Fruit fly (Drosophila melanogaster) whole organism, embryonic: ENCODE data around the gene MFS9.

Source experiments
- Aef1 ChIP-seq: fragments of 200-800 bp; sonication (Bioruptor generic); IDR thresholded peaks from 3 replicates; pipeline ENCODE4 v1.3.6; 2022; ENCODE audit warnings: missing biosample characterization, missing genetic modification characterization
- Antp ChIP-seq: fragments of 200-800 bp; sonication (Bioruptor generic); optimal IDR thresholded peaks from 3 replicates; lab custom pipeline; 2016; ENCODE audit warnings: missing biosample characterization, missing genetic modification characterization
- Asciz ChIP-seq: fragments of 200-800 bp; sonication (Bioruptor generic); optimal IDR thresholded peaks from 2 replicates; lab custom pipeline; 2017; ENCODE audit warnings: missing biosample characterization, mild to moderate bottlenecking, missing genetic modification characterization, missing genetic modification reagents
- Awh ChIP-seq: fragments of 200-800 bp; sonication (Bioruptor generic); IDR thresholded peaks from 2 replicates; pipeline ENCODE4, ENCODE4 v1.3.6; 2022; ENCODE audit warnings: missing biosample characterization, missing genetic modification characterization
- Bgb ChIP-seq: fragments of 200-800 bp; sonication (Bioruptor generic); IDR thresholded peaks from 2 replicates; pipeline ENCODE4 v1.3.6; 2022; ENCODE audit warnings: missing biosample characterization, missing genetic modification characterization; ENCODE audit not compliant: partially characterized antibody
- CG10565 ChIP-seq: fragments of 200-800 bp; sonication (Bioruptor generic); optimal IDR thresholded peaks from 3 replicates; lab custom pipeline; 2016; ENCODE audit warnings: missing biosample characterization, mild to moderate bottlenecking, missing genetic modification characterization
- CG11695 ChIP-seq: fragments of 200-800 bp; sonication (Bioruptor generic); IDR thresholded peaks from 3 replicates; pipeline ENCODE4 v1.3.6; 2022; ENCODE audit warnings: missing biosample characterization, missing genetic modification characterization
- CG15073 ChIP-seq: fragments of 200-800 bp; sonication (Bioruptor generic); optimal IDR thresholded peaks from 2 replicates; lab custom pipeline; 2016; ENCODE audit warnings: missing biosample characterization, missing genetic modification characterization
- CG17802 ChIP-seq: fragments of 200-800 bp; sonication (Bioruptor generic); optimal IDR thresholded peaks from 2 replicates; lab custom pipeline; 2018; ENCODE audit warnings: missing biosample characterization, mild to moderate bottlenecking, missing genetic modification characterization, moderate library complexity
- CG17912 ChIP-seq: fragments of 200-800 bp; sonication (Bioruptor generic); optimal IDR thresholded peaks from 2 replicates; lab custom pipeline; 2018; ENCODE audit warnings: missing biosample characterization, mild to moderate bottlenecking, missing genetic modification characterization
- CG31365 ChIP-seq: fragments of 200-800 bp; sonication (Bioruptor generic); optimal IDR thresholded peaks from 2 replicates; lab custom pipeline; 2018; ENCODE audit warnings: missing biosample characterization, mild to moderate bottlenecking, missing genetic modification characterization
- CG32772 ChIP-seq: fragments of 200-800 bp; sonication (Bioruptor generic); IDR thresholded peaks from 2 replicates; pipeline ENCODE4 v1.3.6; 2022; ENCODE audit warnings: missing biosample characterization, missing genetic modification characterization
- CG3847 ChIP-seq: fragments of 200-800 bp; sonication (Bioruptor generic); IDR thresholded peaks from 2 replicates; pipeline ENCODE4 v1.3.6; 2022; ENCODE audit warnings: missing biosample characterization, missing genetic modification characterization
- CG7271 ChIP-seq: fragments of 200-800 bp; sonication (Bioruptor generic); optimal IDR thresholded peaks from 2 replicates; lab custom pipeline; 2018; ENCODE audit warnings: missing biosample characterization, mild to moderate bottlenecking, missing genetic modification characterization, moderate library complexity
- CG7963 ChIP-seq: fragments of 200-800 bp; sonication (Bioruptor generic); IDR thresholded peaks from 3 replicates; pipeline ENCODE4 v1.3.6; 2022; ENCODE audit warnings: missing biosample characterization, missing genetic modification characterization; ENCODE audit not compliant: partially characterized antibody
- Dad ChIP-seq: fragments of 200-800 bp; sonication (Bioruptor generic); optimal IDR thresholded peaks from 3 replicates; lab custom pipeline; 2016; ENCODE audit warnings: missing biosample characterization, missing genetic modification characterization
- Fer2 ChIP-seq: fragments of 200-800 bp; sonication (Bioruptor generic); optimal IDR thresholded peaks from 2 replicates; lab custom pipeline; 2018; ENCODE audit warnings: missing biosample characterization, mild to moderate bottlenecking, missing genetic modification characterization, moderate library complexity
- Fer3 ChIP-seq: fragments of 200-800 bp; sonication (Bioruptor generic); optimal IDR thresholded peaks from 2 replicates; lab custom pipeline; 2018; ENCODE audit warnings: missing biosample characterization, mild to moderate bottlenecking, missing genetic modification characterization, moderate library complexity
- GATAe ChIP-seq: fragments of 200-800 bp; sonication (Bioruptor generic); conservative IDR thresholded peaks from 2 replicates; pipeline ENCODE4 v1.3.6; 2022; ENCODE audit warnings: missing biosample characterization, missing genetic modification characterization
- HLH54F ChIP-seq: fragments of 200-800 bp; sonication (Bioruptor generic); optimal IDR thresholded peaks from 3 replicates; lab custom pipeline; 2016; ENCODE audit warnings: missing biosample characterization, missing genetic modification characterization
- Kr ChIP-seq: fragments of 200-800 bp; sonication (Bioruptor generic); optimal IDR thresholded peaks from 2 replicates; lab custom pipeline; 2017; ENCODE audit warnings: missing biosample characterization, mild to moderate bottlenecking, missing genetic modification characterization
- Lhr ChIP-seq: fragments of 200-800 bp; sonication (Bioruptor generic); optimal IDR thresholded peaks from 3 replicates; lab custom pipeline; 2017; ENCODE audit warnings: mild to moderate bottlenecking, missing biosample characterization, missing genetic modification reagents, missing genetic modification characterization
- MTF-1 ChIP-seq: fragments of 200-800 bp; sonication (Bioruptor generic); optimal IDR thresholded peaks from 2 replicates; lab custom pipeline; 2018; ENCODE audit warnings: missing biosample characterization, mild to moderate bottlenecking, missing genetic modification characterization, borderline replicate concordance
- NC2α ChIP-seq: fragments of 200-800 bp; sonication (Bioruptor generic); optimal IDR thresholded peaks from 2 replicates; lab custom pipeline; 2016; ENCODE audit warnings: missing biosample characterization, missing genetic modification characterization
- NC2β ChIP-seq: fragments of 200-800 bp; sonication (Bioruptor generic); optimal IDR thresholded peaks from 2 replicates; lab custom pipeline; 2016; ENCODE audit warnings: missing biosample characterization, missing genetic modification characterization
- Pdp1 ChIP-seq, 2 experiments: fragments of 200-800 bp; sonication (Bioruptor generic); optimal IDR thresholded peaks; 3 replicates each; lab custom pipeline; 2016; ENCODE audit warnings: missing biosample characterization in 2 of 2, missing genetic modification characterization in 2 of 2, mild to moderate bottlenecking in 1 of 2, moderate library complexity in 1 of 2
- Ptx1 ChIP-seq: fragments of 200-800 bp; sonication (Bioruptor generic); IDR thresholded peaks from 2 replicates; pipeline ENCODE4 v1.3.6; 2022; ENCODE audit warnings: missing biosample characterization, missing genetic modification characterization
- Ravus ChIP-seq: fragments of 200-800 bp; sonication (Bioruptor generic); IDR thresholded peaks from 2 replicates; pipeline ENCODE4 v1.3.6; 2022; ENCODE audit warnings: missing biosample characterization, missing genetic modification characterization
- Taf1 ChIP-seq: fragments of 200-800 bp; sonication (Bioruptor generic); IDR thresholded peaks from 2 replicates; pipeline ENCODE4 v1.3.6; 2022; ENCODE audit warnings: missing biosample characterization, missing genetic modification characterization
- ase ChIP-seq: fragments of 200-800 bp; sonication (Bioruptor generic); IDR thresholded peaks from 3 replicates; pipeline ENCODE4 v1.3.6; 2022; ENCODE audit warnings: missing biosample characterization, missing genetic modification characterization
- bcd ChIP-seq: fragments of 200-800 bp; sonication (Bioruptor generic); optimal IDR thresholded peaks from 2 replicates; lab custom pipeline; 2017; ENCODE audit warnings: missing biosample characterization, mild to moderate bottlenecking, missing genetic modification characterization
- chn ChIP-seq: fragments of 200-800 bp; sonication (Bioruptor generic); optimal IDR thresholded peaks from 2 replicates; lab custom pipeline; 2016; ENCODE audit warnings: missing biosample characterization, missing genetic modification characterization
- ewg ChIP-seq: fragments of 200-800 bp; sonication (Bioruptor generic); optimal IDR thresholded peaks from 3 replicates; lab custom pipeline; 2017; ENCODE audit warnings: mild to moderate bottlenecking, missing biosample characterization, missing genetic modification reagents, missing genetic modification characterization
- fd102C ChIP-seq: fragments of 200-800 bp; sonication (Bioruptor generic); optimal IDR thresholded peaks from 2 replicates; lab custom pipeline; 2018; ENCODE audit warnings: missing biosample characterization, mild to moderate bottlenecking, missing genetic modification characterization, moderate library complexity
- fd64A ChIP-seq: fragments of 200-800 bp; sonication (Bioruptor generic); optimal IDR thresholded peaks from 3 replicates; lab custom pipeline; 2018; ENCODE audit warnings: missing biosample characterization, mild to moderate bottlenecking, missing genetic modification characterization
- grau ChIP-seq: fragments of 200-800 bp; optimal IDR thresholded peaks from 3 replicates; lab custom pipeline; 2019; ENCODE audit warnings: missing biosample characterization, mild to moderate bottlenecking, missing genetic modification characterization, moderate library complexity
- grn ChIP-seq: fragments of 200-800 bp; sonication (Bioruptor generic); optimal IDR thresholded peaks from 3 replicates; lab custom pipeline; 2017; ENCODE audit warnings: missing biosample characterization, missing genetic modification characterization
- ham ChIP-seq: fragments of 200-800 bp; sonication (Bioruptor generic); IDR thresholded peaks from 2 replicates; pipeline ENCODE4 v1.3.6; 2022; ENCODE audit warnings: missing biosample characterization, missing genetic modification characterization
- lilli ChIP-seq: fragments of 200-800 bp; sonication (Bioruptor generic); optimal IDR thresholded peaks from 3 replicates; lab custom pipeline; 2016; ENCODE audit warnings: missing biosample characterization, missing genetic modification characterization
- org-1 ChIP-seq: fragments of 200-800 bp; sonication (Bioruptor generic); optimal IDR thresholded peaks from 2 replicates; lab custom pipeline; 2017; ENCODE audit warnings: missing biosample characterization, missing genetic modification characterization
- pnt ChIP-seq: fragments of 200-800 bp; sonication (Bioruptor generic); optimal IDR thresholded peaks from 3 replicates; lab custom pipeline; 2016; ENCODE audit warnings: missing biosample characterization, missing genetic modification characterization
- pros ChIP-seq: fragments of 200-800 bp; sonication (Bioruptor generic); optimal IDR thresholded peaks from 3 replicates; lab custom pipeline; 2019; ENCODE audit warnings: missing biosample characterization, mild to moderate bottlenecking, missing genetic modification characterization, moderate library complexity
- ro ChIP-seq: fragments of 200-800 bp; sonication (Bioruptor generic); IDR thresholded peaks from 2 replicates; pipeline ENCODE4 v1.3.6; 2022; ENCODE audit warnings: missing biosample characterization, missing genetic modification characterization
- sd ChIP-seq: fragments of 200-800 bp; sonication (Bioruptor generic); optimal IDR thresholded peaks from 3 replicates; lab custom pipeline; 2018; ENCODE audit warnings: missing biosample characterization, mild to moderate bottlenecking, missing genetic modification characterization, moderate library complexity
- wdn ChIP-seq: fragments of 200-800 bp; sonication (Bioruptor generic); IDR thresholded peaks from 2 replicates; pipeline ENCODE4 v1.3.6; 2022; ENCODE audit warnings: missing biosample characterization, missing genetic modification characterization

Gene MFS9

dm6 chr3R:20549855-20550603, 37.8 kb upstream of the MFS9 start (continued):
- TF ChIP-seq Kr (GFP tag; lab: Kevin White, UChicago) (no peak), CG15073 (GFP tag; lab: Kevin White, UChicago) (no peak), Aef1 (GFP tag; lab: Robert Waterston, UW) (peak; percentile 84), Taf1 (GFP tag; lab: Robert Waterston, UW) (peak; percentile 48; the same call in 1 of the 2 replicates), Ravus (GFP tag; lab: Robert Waterston, UW) (peak; percentile 40; the same call in 1 of the 2 replicates), ewg (GFP tag; lab: Kevin White, UChicago) (peak; percentile 68), ro (GFP tag; lab: Robert Waterston, UW) (peak; percentile 63), CG17802 (peak; percentile 77), pros (GFP tag; lab: Kevin White, UChicago) (no peak), CG3847 (peak; percentile 81), MTF-1 (GFP tag; lab: Kevin White, UChicago) (peak; percentile 43), fd102C (GFP tag; lab: Kevin White, UChicago) (no peak), CG31365 (tag; lab: Kevin White, UChicago) (peak; percentile 47), ase (peak; percentile 70; the same call in 2 of the 3 replicates), Lhr (GFP tag; lab: Kevin White, UChicago) (peak; percentile 65), lilli (GFP tag; lab: Kevin White, UChicago) (peak; percentile 81), chn (peak; percentile 55), Fer3 (tag; lab: Kevin White, UChicago) (peak; percentile 89), Pdp1 (GFP tag; optimal IDR thresholded peaks at IDR 0.05; lab: Kevin White, UChicago) (peak in 1 of 2 experiments; percentile 63), NC2β (GFP tag; lab: Kevin White, UChicago) (no peak), HLH54F (peak; percentile 43), CG10565 (GFP tag; lab: Kevin White, UChicago) (peak; percentile 25), sd (tag; lab: Kevin White, UChicago) (peak; percentile 60), CG7271 (no peak), CG11695 (GFP tag; lab: Robert Waterston, UW) (peak; percentile 80; the same call in 2 of the 3 replicates), CG17912 (GFP tag; lab: Kevin White, UChicago) (no peak), wdn (GFP tag; lab: Robert Waterston, UW) (no peak), grau (tag; lab: Kevin White, UChicago) (peak; percentile 87), bcd (GFP tag; lab: Kevin White, UChicago) (peak; percentile 88), Awh (GFP tag; lab: Robert Waterston, UW) (peak; percentile 76), Bgb (GFP tag; lab: Robert Waterston, UW) (peak; percentile 35; the same call in 1 of the 2 replicates), Ptx1 (GFP tag; lab: Robert Waterston, UW) (peak; percentile 91), GATAe (GFP tag; lab: Robert Waterston, UW) (peak; percentile 75), fd64A (GFP tag; lab: Kevin White, UChicago) (no peak), NC2α (GFP tag; lab: Kevin White, UChicago) (no peak), CG32772 (GFP tag; lab: Robert Waterston, UW) (peak; percentile 82), pnt (GFP tag; lab: Kevin White, UChicago) (peak; percentile 27), org-1 (GFP tag; lab: Kevin White, UChicago) (peak; percentile 72), Asciz (GFP tag; lab: Kevin White, UChicago) (peak; percentile 75), Fer2 (tag; lab: Kevin White, UChicago) (peak; percentile 78), grn (GFP tag; lab: Kevin White, UChicago) (peak; percentile 60), Dad (GFP tag; lab: Kevin White, UChicago) (no peak), CG7963 (GFP tag; lab: Robert Waterston, UW) (no peak), Antp (GFP tag; lab: Kevin White, UChicago) (peak; percentile 34), ham (GFP tag; lab: Robert Waterston, UW) (0 out of 2 replicates have a peak, but pooled peaks have one; percentile 8)
